Worm (Caenorhabditis elegans): ENCODE measurements around the gene F09C6.14.

The F09C6.14 gene

ce11 chrV:16909871-16910270 is 29.1 kb downstream of the F09C6.14 start, which contains the start of gene F09C6.16:
Gene F09C6.16 (minus strand): TSS chrV:16909971.
- TF ChIP-seq xbp-1 (tag; optimal IDR thresholded peaks at IDR 0.05) = no peak
- TF ChIP-seq elt-2 (tag; optimal IDR thresholded peaks at IDR 0.05) = no peak
- TF ChIP-seq snu-23 (GFP tag; optimal IDR thresholded peaks at IDR 0.05) = no peak
- no peak for TF ChIP-seq dsc-1 (tag; optimal IDR thresholded peaks at IDR 0.05)
- TF ChIP-seq nhr-47 (tag; optimal IDR thresholded peaks at IDR 0.05) = no peak
- TF ChIP-seq efl-1 (optimal IDR thresholded peaks at IDR 0.05) = no peak
- peak in 1 of 2 experiments; percentile 28 for TF ChIP-seq efl-1 (GFP tag; optimal IDR thresholded peaks at IDR 0.05 in 1 of 2)
- no peak for TF ChIP-seq F16B12.6 (tag; optimal IDR thresholded peaks at IDR 0.05)
- no peak for TF ChIP-seq dpl-1 (GFP tag; optimal IDR thresholded peaks at IDR 0.05)

- peak; percentile 56 for TF ChIP-seq elt-2 (tag; optimal IDR thresholded peaks at IDR 0.05)
- peak; percentile 3 for TF ChIP-seq fkh-8 (tag; optimal IDR thresholded peaks at IDR 0.05)
- TF ChIP-seq egl-13 (tag; optimal IDR thresholded peaks at IDR 0.05) = no peak
- peak; percentile 8 for TF ChIP-seq nhr-20 (tag; optimal IDR thresholded peaks at IDR 0.05)
- no peak for TF ChIP-seq isw-1 (GFP tag; IDR thresholded peaks at IDR 0.05)
- no peak for TF ChIP-seq jun-1 (tag; optimal IDR thresholded peaks at IDR 0.05)
- TF ChIP-seq mep-1 (tag; optimal IDR thresholded peaks at IDR 0.05) = peak; percentile 19
- no peak for TF ChIP-seq pax-3 (tag; optimal IDR thresholded peaks at IDR 0.05)
- TF ChIP-seq alr-1 (tag; optimal IDR thresholded peaks at IDR 0.05; ENCODE audit: borderline replicate concordance) = no peak
- TF ChIP-seq nhr-77 (tag; optimal IDR thresholded peaks at IDR 0.05) = no peak
- TF ChIP-seq nhr-84 (tag; optimal IDR thresholded peaks at IDR 0.05) = no peak
- no peak for TF ChIP-seq mdl-1 (tag; optimal IDR thresholded peaks at IDR 0.05)
- TF ChIP-seq nhr-12 (tag; optimal IDR thresholded peaks at IDR 0.05) = no peak
- peak; percentile 55 for TF ChIP-seq lin-14 (GFP tag; optimal IDR thresholded peaks at IDR 0.05)
- TF ChIP-seq lin-35 (GFP tag; optimal IDR thresholded peaks at IDR 0.05) = peak in 1 of 2 experiments; percentile 48
- TF ChIP-seq ceh-63 (GFP tag; optimal IDR thresholded peaks at IDR 0.05) = no peak
- no peak for TF ChIP-seq dsc-1 (tag; optimal IDR thresholded peaks at IDR 0.05)
- TF ChIP-seq nhr-11 (tag; optimal IDR thresholded peaks at IDR 0.05) = no peak
- TF ChIP-seq skn-1 (tag; optimal IDR thresholded peaks at IDR 0.05) = peak; percentile 18
- no peak for TF ChIP-seq mab-9 (GFP tag; IDR thresholded peaks at IDR 0.05)
Measured at ce11 chrV:16910864-16911263, 30.1 kb downstream of the F09C6.14 start.

ce11 chrV:16911294-16911693 is 30.5 kb downstream of the F09C6.14 start:
- TF ChIP-seq sox-4 (tag; optimal IDR thresholded peaks at IDR 0.05) (no peak), ces-1 (GFP tag; optimal IDR thresholded peaks at IDR 0.05) (no peak), irx-1 (tag; optimal IDR thresholded peaks at IDR 0.05) (no peak), nhr-90 (tag; optimal IDR thresholded peaks at IDR 0.05; ENCODE audit: poor library complexity) (no peak), fos-1 (tag; optimal IDR thresholded peaks at IDR 0.05) (no peak), lin-14 (GFP tag; optimal IDR thresholded peaks at IDR 0.05) (no peak), ama-1 (optimal IDR thresholded peaks at IDR 0.05) (no peak), skn-1 (tag; optimal IDR thresholded peaks at IDR 0.05) (no peak), ceh-90 (tag; optimal IDR thresholded peaks at IDR 0.05) (no peak), unc-130 (tag; optimal IDR thresholded peaks at IDR 0.05) (no peak), ztf-4 (tag; optimal IDR thresholded peaks at IDR 0.05) (no peak), C04F5.9 (tag; optimal IDR thresholded peaks at IDR 0.05) (no peak), hpl-2 (GFP tag; optimal IDR thresholded peaks at IDR 0.05) (no peak), nhr-19 (GFP tag; conservative IDR thresholded peaks at IDR 0.05) (no peak), fkh-10 (GFP tag; optimal IDR thresholded peaks at IDR 0.05) (no peak), mep-1 (tag; optimal IDR thresholded peaks at IDR 0.05) (no peak), pag-3 (tag; optimal IDR thresholded peaks at IDR 0.05; ENCODE audit: borderline replicate concordance, insufficient read depth) (no peak), ceh-82 (tag; optimal IDR thresholded peaks at IDR 0.05) (no peak), zip-4 (GFP tag; optimal IDR thresholded peaks at IDR 0.05) (no peak)

Measured in whole organism, L1 larva.